Fruit fly (Drosophila melanogaster): ENCODE data around the gene AlaRS-m.

AlaRS-m gene

DNA sequence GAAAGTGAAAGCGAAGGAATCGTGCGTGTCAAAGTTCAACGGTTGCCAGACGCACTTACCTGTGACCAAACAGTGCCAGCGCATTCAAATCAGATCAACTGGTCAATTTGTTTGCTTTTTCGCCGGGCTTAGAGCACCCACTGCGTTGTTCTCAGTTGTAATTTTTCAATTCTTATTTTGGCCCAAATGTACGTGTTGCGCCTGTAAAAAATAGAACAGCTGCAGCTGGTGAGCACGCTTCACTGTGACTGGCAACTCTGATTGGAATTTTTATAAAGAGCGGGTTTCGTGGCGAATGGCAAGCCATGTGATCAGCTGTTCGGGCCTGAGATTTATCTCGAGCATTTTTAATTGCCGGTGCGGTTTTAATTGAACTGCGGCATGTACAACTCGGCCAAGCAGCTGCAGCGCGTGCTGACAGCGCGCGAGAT is at the start of gene AlaRS-m, which contains the start of gene Fitm:
Gene AlaRS-m (plus strand): TSS at position 285 of the 431 bp plus-strand sequence.
Gene Fitm (minus strand): TSS at position 250 of the 431 bp plus-strand sequence.
- TF ChIP-seq EcR (GFP tag; optimal IDR thresholded peaks at IDR 0.05) = no peak

dm6 chr3L:5096674-5097073 is 49.2 kb upstream of the AlaRS-m start:
- TF ChIP-seq psq (optimal IDR thresholded peaks at IDR 0.05) = no peak
- TF ChIP-seq pan (optimal IDR thresholded peaks at IDR 0.05) = no peak
- TF ChIP-seq usp (GFP tag; optimal IDR thresholded peaks at IDR 0.05) = no peak
- no peak for TF ChIP-seq Dll (optimal IDR thresholded peaks at IDR 0.05)
- TF ChIP-seq CG8478 (optimal IDR thresholded peaks at IDR 0.05) = no peak
- TF ChIP-seq EcR (GFP tag; optimal IDR thresholded peaks at IDR 0.05) = no peak

DNA sequence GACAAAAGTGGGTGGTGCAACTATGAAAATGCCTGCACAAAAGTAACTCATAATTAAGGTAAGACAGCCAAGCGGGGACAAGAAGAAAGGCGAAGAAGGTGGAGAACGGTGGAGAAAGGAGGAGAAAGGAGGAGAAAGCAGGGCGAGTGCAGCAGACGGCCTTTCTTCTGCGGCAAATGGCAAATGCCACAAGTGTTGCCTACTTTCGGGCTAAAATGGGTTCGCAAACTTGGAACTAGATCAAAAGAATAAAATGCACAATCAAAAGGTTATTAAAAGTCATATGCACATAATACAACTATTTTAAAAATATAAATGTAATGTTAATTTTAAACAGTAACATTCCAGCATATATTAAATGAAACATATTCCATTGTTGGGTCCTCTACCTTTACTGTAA is 43.8 kb upstream of the AlaRS-m start:
- TF ChIP-seq CG8478 (optimal IDR thresholded peaks at IDR 0.05) = no peak
- TF ChIP-seq pan (optimal IDR thresholded peaks at IDR 0.05) = no peak
- no peak for TF ChIP-seq EcR (GFP tag; optimal IDR thresholded peaks at IDR 0.05)
- no peak for TF ChIP-seq psq (optimal IDR thresholded peaks at IDR 0.05)
- no peak for TF ChIP-seq Dll (optimal IDR thresholded peaks at IDR 0.05)
- TF ChIP-seq usp (GFP tag; optimal IDR thresholded peaks at IDR 0.05) = no peak

dm6 chr3L:5125202-5125601 is 20.7 kb upstream of the AlaRS-m start:
- TF ChIP-seq EcR (GFP tag; optimal IDR thresholded peaks at IDR 0.05) (no peak), pan (optimal IDR thresholded peaks at IDR 0.05) (no peak), psq (optimal IDR thresholded peaks at IDR 0.05) (no peak)

DNA sequence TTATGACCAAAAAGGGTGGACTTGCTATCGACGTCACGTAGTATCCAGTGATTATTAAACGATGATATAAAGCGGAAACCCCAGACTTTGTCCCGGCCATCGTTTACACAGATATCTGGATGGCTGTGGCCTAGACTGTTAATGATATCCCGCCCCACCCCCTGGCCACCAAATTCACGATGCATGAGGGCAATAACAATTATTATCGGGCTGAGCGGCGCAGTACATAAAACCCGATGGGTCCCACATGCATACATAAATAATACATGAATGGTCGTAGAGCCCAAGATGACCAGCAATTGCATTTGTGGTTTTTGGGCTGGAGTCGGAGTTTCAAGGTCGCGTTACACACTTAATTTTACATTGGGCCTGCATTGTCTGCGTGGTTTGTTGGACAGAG is 18.3 kb upstream of the AlaRS-m start:
- TF ChIP-seq psq (optimal IDR thresholded peaks at IDR 0.05) (no peak), CG8478 (optimal IDR thresholded peaks at IDR 0.05) (no peak), usp (GFP tag; optimal IDR thresholded peaks at IDR 0.05) (no peak), EcR (GFP tag; optimal IDR thresholded peaks at IDR 0.05) (no peak), pan (optimal IDR thresholded peaks at IDR 0.05) (no peak), Dll (optimal IDR thresholded peaks at IDR 0.05) (no peak)

DNA sequence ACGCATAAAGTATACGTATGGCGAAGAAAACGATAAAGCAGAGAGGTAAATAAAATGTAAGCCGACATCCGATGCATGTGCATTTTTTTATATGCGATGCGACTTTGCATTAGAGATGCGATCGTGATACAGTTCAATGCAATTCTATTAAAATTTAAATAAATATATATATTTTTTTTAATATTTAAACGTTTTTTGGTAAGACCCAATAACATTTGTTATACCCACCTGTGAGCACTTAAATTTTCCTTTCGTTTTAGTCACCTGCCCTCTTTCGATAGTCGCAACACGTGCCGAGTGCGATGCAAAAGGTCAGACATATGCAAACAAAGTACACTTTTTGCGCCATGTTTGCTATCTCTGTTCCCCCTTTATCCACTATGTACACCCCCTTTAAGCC is 17.7 kb upstream of the AlaRS-m start:
- TF ChIP-seq usp (GFP tag; optimal IDR thresholded peaks at IDR 0.05) (no peak), psq (optimal IDR thresholded peaks at IDR 0.05) (no peak), EcR (GFP tag; optimal IDR thresholded peaks at IDR 0.05) (no peak), CG8478 (optimal IDR thresholded peaks at IDR 0.05) (no peak), pan (optimal IDR thresholded peaks at IDR 0.05) (no peak), Dll (optimal IDR thresholded peaks at IDR 0.05) (no peak)

dm6 chr3L:5129199-5129598 is 16.7 kb upstream of the AlaRS-m start, which contains the start of gene CG4597:
TSS of gene CG4597 (plus strand) at chr3L:5129499.
- TF ChIP-seq pan (optimal IDR thresholded peaks at IDR 0.05) = no peak
- no peak for TF ChIP-seq EcR (GFP tag; optimal IDR thresholded peaks at IDR 0.05)
- TF ChIP-seq psq (optimal IDR thresholded peaks at IDR 0.05) = no peak
- no peak for TF ChIP-seq CG8478 (optimal IDR thresholded peaks at IDR 0.05)
- TF ChIP-seq usp (GFP tag; optimal IDR thresholded peaks at IDR 0.05) = no peak
- TF ChIP-seq Dll (optimal IDR thresholded peaks at IDR 0.05) = no peak

DNA sequence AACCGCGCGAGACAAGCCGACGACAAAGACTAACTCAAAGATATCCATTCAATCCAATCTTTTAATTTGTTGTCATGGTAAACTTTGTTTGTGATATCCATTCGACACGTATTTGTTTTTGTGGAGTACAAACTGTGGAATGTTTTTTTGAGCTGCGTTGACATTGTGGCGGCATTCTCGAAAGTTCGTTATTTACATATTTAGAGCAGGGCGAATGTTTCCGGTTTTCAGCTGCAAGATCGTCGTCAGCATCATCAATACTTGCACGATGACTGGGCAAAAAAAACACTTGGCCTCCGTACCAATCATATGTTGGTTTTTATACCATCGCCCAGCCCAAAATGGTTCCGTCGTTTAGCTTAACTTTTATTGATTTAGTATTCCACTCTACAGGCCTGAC is 15.4 kb upstream of the AlaRS-m start:
- TF ChIP-seq pan (optimal IDR thresholded peaks at IDR 0.05) (no peak), Dll (optimal IDR thresholded peaks at IDR 0.05) (no peak), CG8478 (optimal IDR thresholded peaks at IDR 0.05) (no peak), usp (GFP tag; optimal IDR thresholded peaks at IDR 0.05) (no peak), EcR (GFP tag; optimal IDR thresholded peaks at IDR 0.05) (no peak), psq (optimal IDR thresholded peaks at IDR 0.05) (no peak)

DNA sequence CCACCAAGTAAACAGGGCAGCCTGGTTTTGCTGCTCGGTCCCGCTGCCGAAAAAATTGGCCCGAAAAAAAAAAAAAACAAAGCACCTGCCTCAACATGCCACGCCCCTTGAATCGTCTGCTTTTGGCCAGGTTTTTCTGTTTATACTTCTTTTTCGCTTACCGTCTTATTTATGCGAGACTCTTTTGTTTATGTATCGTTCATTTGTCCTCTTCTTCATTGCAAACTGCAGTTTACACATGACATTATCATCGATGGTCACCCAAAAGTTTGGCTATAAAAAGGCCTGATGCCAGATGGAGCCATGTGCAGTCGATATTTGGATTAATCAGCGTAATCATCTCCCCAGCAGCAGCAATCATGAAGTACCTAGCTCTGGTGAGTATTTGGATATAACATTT is 14.7 kb upstream of the AlaRS-m start, which contains the start of gene CG15212:
Gene CG15212 (plus strand): TSS at position 301 of the 400 bp plus-strand sequence.
- TF ChIP-seq usp (GFP tag; optimal IDR thresholded peaks at IDR 0.05) (no peak), psq (optimal IDR thresholded peaks at IDR 0.05) (no peak), pan (optimal IDR thresholded peaks at IDR 0.05) (no peak), EcR (GFP tag; optimal IDR thresholded peaks at IDR 0.05) (no peak), Dll (optimal IDR thresholded peaks at IDR 0.05) (no peak), CG8478 (optimal IDR thresholded peaks at IDR 0.05) (no peak)

- TF ChIP-seq psq (optimal IDR thresholded peaks at IDR 0.05) (no peak), Dll (optimal IDR thresholded peaks at IDR 0.05) (no peak), CG8478 (optimal IDR thresholded peaks at IDR 0.05) (no peak), pan (optimal IDR thresholded peaks at IDR 0.05) (no peak), usp (GFP tag; optimal IDR thresholded peaks at IDR 0.05) (no peak), EcR (GFP tag; optimal IDR thresholded peaks at IDR 0.05) (no peak)
Measured at dm6 chr3L:5132966-5133365, 12.9 kb upstream of the AlaRS-m start, which contains the start of gene CG15213. TSS of gene CG15213 (minus strand) at chr3L:5133220.

DNA sequence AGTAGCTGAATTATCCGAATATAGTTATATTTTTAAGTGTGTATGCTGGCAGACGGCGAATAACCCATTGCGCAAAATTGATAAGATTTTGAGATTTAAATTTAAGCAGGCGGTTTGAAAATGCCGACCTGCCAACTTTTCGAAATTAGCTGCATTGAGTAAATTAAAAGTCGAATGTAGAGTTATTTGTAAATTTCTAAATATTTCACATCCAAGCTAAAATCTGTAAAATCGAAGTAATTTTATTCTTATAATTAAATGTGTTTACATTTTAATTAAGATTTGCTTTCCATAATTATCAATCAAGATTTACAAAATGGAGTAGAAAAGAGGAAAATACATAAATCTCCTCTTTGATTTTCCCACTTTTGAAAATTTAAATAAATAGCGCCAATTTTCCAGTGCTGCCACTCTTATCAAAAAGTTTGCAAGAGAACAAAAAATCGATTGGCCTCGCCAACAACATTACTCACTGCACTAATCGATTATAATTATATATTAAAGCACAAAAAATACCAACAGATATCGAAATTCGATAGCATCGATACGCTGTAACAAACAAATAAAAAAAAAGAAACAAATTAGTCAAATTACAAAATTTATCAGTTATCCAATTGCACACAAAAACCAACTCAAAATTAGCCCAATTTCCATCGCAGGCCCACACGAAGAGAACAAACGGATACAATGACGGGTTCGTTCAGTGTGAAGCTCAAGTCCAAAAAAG is 12.0 kb upstream of the AlaRS-m start, which contains the start of gene Yod1:
Gene Yod1 (plus strand): TSS at position 168 of the 727 bp plus-strand sequence.
- TF ChIP-seq usp (GFP tag; optimal IDR thresholded peaks at IDR 0.05) (no peak), EcR (GFP tag; optimal IDR thresholded peaks at IDR 0.05) (no peak)

dm6 chr3L:5136123-5136522 is 9.8 kb upstream of the AlaRS-m start, which contains the start of the genes CG10674 and CG4611:
TSS of gene CG10674 (minus strand) at chr3L:5136292.
TSS of gene CG4611 (plus strand) at chr3L:5136376.
- no peak for TF ChIP-seq EcR (GFP tag; optimal IDR thresholded peaks at IDR 0.05)
- TF ChIP-seq psq (optimal IDR thresholded peaks at IDR 0.05) = no peak

DNA sequence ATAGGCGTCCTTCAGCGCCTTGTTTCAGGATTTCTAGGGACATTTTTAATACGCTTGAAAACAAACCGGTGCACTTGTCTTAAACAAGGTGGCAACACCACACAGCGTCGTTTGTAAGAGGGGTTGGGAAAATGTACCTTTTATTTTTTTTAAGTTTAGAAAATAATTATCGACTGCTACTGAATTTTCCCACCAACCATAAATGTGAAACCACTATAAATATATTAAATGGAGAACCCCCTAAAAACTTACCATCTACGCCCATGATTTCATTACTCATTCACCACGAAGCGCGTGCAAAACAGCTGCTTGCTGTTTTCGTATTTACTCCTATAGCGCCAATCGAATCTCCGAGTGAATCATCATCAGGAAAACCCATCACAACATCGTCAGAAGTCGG is 6.6 kb upstream of the AlaRS-m start, which contains the start of the genes Tcs5 and CHMP2B:
Gene Tcs5 (minus strand): TSS at position 84 of the 400 bp plus-strand sequence.
Gene CHMP2B (plus strand): TSS at position 308 of the 400 bp plus-strand sequence.
- TF ChIP-seq usp (GFP tag; optimal IDR thresholded peaks at IDR 0.05) (no peak), pan (optimal IDR thresholded peaks at IDR 0.05) (no peak), Dll (optimal IDR thresholded peaks at IDR 0.05) (no peak), psq (optimal IDR thresholded peaks at IDR 0.05) (no peak), CG8478 (optimal IDR thresholded peaks at IDR 0.05) (no peak), EcR (GFP tag; optimal IDR thresholded peaks at IDR 0.05) (no peak)
